Worm (Caenorhabditis elegans) whole organism, L1 larva: ENCODE results near the gene str-90.

Source experiments
- C04F5.9 ChIP-seq: sonication (generic microtip); optimal IDR thresholded peaks from 2 replicates; lab custom pipeline; 2016; ENCODE audit warnings: missing genetic modification characterization, missing compliant biosample characterization
- F16B12.6 ChIP-seq: fragments of 150-350 bp; optimal IDR thresholded peaks from 2 replicates; lab custom pipeline; 2014; ENCODE audit warnings: missing biosample characterization, missing genetic modification characterization
- aha-1 ChIP-seq: fragments of 150-350 bp; optimal IDR thresholded peaks from 2 replicates; lab custom pipeline; 2014; ENCODE audit warnings: missing biosample characterization, missing genetic modification characterization
- aly-2 ChIP-seq: fragments of 150-350 bp; optimal IDR thresholded peaks from 2 replicates; lab custom pipeline; 2014; ENCODE audit warnings: missing biosample characterization, missing genetic modification characterization
- blmp-1 ChIP-seq: fragments of 150-350 bp; optimal IDR thresholded peaks from 2 replicates; lab custom pipeline; 2014; ENCODE audit warnings: missing biosample characterization, missing genetic modification characterization
- ceh-8 ChIP-seq: fragments of 200-800 bp; sonication (Bioruptor generic); optimal IDR thresholded peaks from 2 replicates; lab custom pipeline; 2018; ENCODE audit warnings: mild to moderate bottlenecking, missing genetic modification characterization, moderate library complexity, missing compliant biosample characterization
- ceh-82 ChIP-seq, 3 experiments: fragments of 150-350 bp in 1 of 3; sonication (generic microtip) in 2 of 3; optimal IDR thresholded peaks; 2 replicates each; lab custom pipeline; 2014 to 2017; ENCODE audit warnings: missing biosample characterization in 3 of 3, missing genetic modification characterization in 3 of 3
- ceh-88 ChIP-seq: fragments of 200-800 bp; sonication (Bioruptor generic); IDR thresholded peaks from 2 replicates; pipeline ENCODE4 v1.3.6; 2022; ENCODE audit warnings: missing genetic modification characterization, missing compliant biosample characterization
- dpl-1 ChIP-seq, 3 experiments: fragments of 150-350 bp in 2 of 3; sonication (generic microtip) in 1 of 3; optimal IDR thresholded peaks; 2 replicates each; lab custom pipeline; 2014 to 2017; ENCODE audit warnings: missing biosample characterization in 3 of 3, missing genetic modification characterization in 3 of 3, missing genetic modification reagents in 3 of 3
- dsc-1 ChIP-seq: sonication (generic microtip); optimal IDR thresholded peaks from 2 replicates; lab custom pipeline; 2016; ENCODE audit warnings: mild to moderate bottlenecking, missing genetic modification characterization, missing compliant biosample characterization
- egl-13 ChIP-seq: sonication (generic microtip); optimal IDR thresholded peaks from 2 replicates; lab custom pipeline; 2016; ENCODE audit warnings: missing genotype, missing genetic modification reagents, missing genetic modification characterization, missing compliant biosample characterization
- egl-27 ChIP-seq, 2 experiments: fragments of 150-350 bp in 1 of 2; sonication (generic microtip); optimal IDR thresholded peaks; 3 replicates each; lab custom pipeline; 2017 to 2018; ENCODE audit warnings: missing biosample characterization in 2 of 2, missing genetic modification characterization in 2 of 2, missing genetic modification reagents in 2 of 2
- elt-2 ChIP-seq: sonication (generic microtip); optimal IDR thresholded peaks from 2 replicates; lab custom pipeline; 2016; ENCODE audit warnings: missing genetic modification characterization, mild to moderate bottlenecking, inconsistent platforms, missing compliant biosample characterization, missing genetic modification reagents
- elt-3 ChIP-seq, 6 experiments: fragments of 150-350 bp in 1 of 6; sonication (generic microtip); optimal IDR thresholded peaks; 2 replicates each; lab custom pipeline; 2017 to 2018; ENCODE audit warnings: missing biosample characterization in 6 of 6, missing genetic modification characterization in 6 of 6, inconsistent platforms in 1 of 6
- fkh-10 ChIP-seq: sonication (generic microtip); optimal IDR thresholded peaks from 2 replicates; lab custom pipeline; 2017; ENCODE audit warnings: missing biosample characterization, missing genetic modification reagents, missing genetic modification characterization
- fkh-4 ChIP-seq: sonication (generic microtip); optimal IDR thresholded peaks from 2 replicates; lab custom pipeline; 2016; ENCODE audit warnings: missing compliant biosample characterization, missing genetic modification characterization, borderline replicate concordance
- fkh-8 ChIP-seq: sonication (generic microtip); optimal IDR thresholded peaks from 2 replicates; lab custom pipeline; 2016; ENCODE audit warnings: mild to moderate bottlenecking, missing genetic modification characterization, missing compliant biosample characterization
- fos-1 ChIP-seq: fragments of 150-350 bp; optimal IDR thresholded peaks from 2 replicates; lab custom pipeline; 2014; ENCODE audit warnings: missing biosample characterization, missing genetic modification characterization
- grh-1 ChIP-seq: fragments of 200-800 bp; sonication (Bioruptor generic); IDR thresholded peaks from 2 replicates; pipeline ENCODE4 v1.3.6; 2022; ENCODE audit warnings: missing genetic modification reagents, missing genetic modification characterization, missing compliant biosample characterization
- hlh-4 ChIP-seq: sonication (generic microtip); optimal IDR thresholded peaks from 2 replicates; lab custom pipeline; 2016; ENCODE audit warnings: mild to moderate bottlenecking, missing genetic modification characterization, missing compliant biosample characterization
- hpl-2 ChIP-seq: fragments of 150-350 bp; optimal IDR thresholded peaks from 2 replicates; lab custom pipeline; 2014; ENCODE audit warnings: missing biosample characterization, missing genetic modification reagents, missing genetic modification characterization
- isw-1 ChIP-seq: fragments of 200-800 bp; sonication (Bioruptor generic); IDR thresholded peaks from 2 replicates; pipeline ENCODE4 v1.3.6; 2022; ENCODE audit warnings: missing genetic modification characterization, missing compliant biosample characterization
- lin-14 ChIP-seq: fragments of 200-800 bp; sonication (Bioruptor generic); optimal IDR thresholded peaks from 2 replicates; lab custom pipeline; 2018; ENCODE audit warnings: mild to moderate bottlenecking, missing genetic modification characterization, moderate library complexity, missing compliant biosample characterization
- lin-35 ChIP-seq, 2 experiments: fragments of 150-350 bp; optimal IDR thresholded peaks; 2 replicates each; lab custom pipeline; 2014; ENCODE audit warnings: missing biosample characterization in 2 of 2, missing genetic modification characterization in 2 of 2, missing genetic modification reagents in 2 of 2
- lir-3 ChIP-seq: sonication (generic microtip); optimal IDR thresholded peaks from 2 replicates; lab custom pipeline; 2016; ENCODE audit warnings: mild to moderate bottlenecking, missing genetic modification characterization, moderate library complexity, missing compliant biosample characterization; ENCODE audit not compliant: poor library complexity
- mep-1 ChIP-seq: fragments of 150-350 bp; optimal IDR thresholded peaks from 2 replicates; lab custom pipeline; 2014; ENCODE audit warnings: missing biosample characterization, missing genetic modification characterization
- nhr-12 ChIP-seq: sonication (generic microtip); optimal IDR thresholded peaks from 2 replicates; lab custom pipeline; 2017; ENCODE audit warnings: missing biosample characterization, missing genetic modification characterization
- nhr-19 ChIP-seq: fragments of 200-800 bp; sonication (Bioruptor generic); conservative IDR thresholded peaks from 2 replicates; pipeline ENCODE4 v1.3.6; 2022; ENCODE audit warnings: missing genetic modification characterization, missing compliant biosample characterization
- nhr-20 ChIP-seq: sonication (generic microtip); optimal IDR thresholded peaks from 2 replicates; lab custom pipeline; 2016; ENCODE audit warnings: mild to moderate bottlenecking, missing genetic modification characterization, missing compliant biosample characterization
- nhr-237 ChIP-seq: fragments of 150-350 bp; optimal IDR thresholded peaks from 2 replicates; lab custom pipeline; 2014; ENCODE audit warnings: missing biosample characterization, missing genetic modification characterization
- nhr-28 ChIP-seq: fragments of 150-350 bp; optimal IDR thresholded peaks from 2 replicates; lab custom pipeline; 2014; ENCODE audit warnings: missing biosample characterization, missing genetic modification characterization
- nhr-71 ChIP-seq: sonication (generic microtip); optimal IDR thresholded peaks from 2 replicates; lab custom pipeline; 2016; ENCODE audit warnings: mild to moderate bottlenecking, missing genetic modification characterization, moderate library complexity, missing compliant biosample characterization
- nhr-90 ChIP-seq: sonication (generic microtip); optimal IDR thresholded peaks from 2 replicates; lab custom pipeline; 2016; ENCODE audit warnings: mild to moderate bottlenecking, missing genetic modification characterization, missing compliant biosample characterization; ENCODE audit not compliant: poor library complexity
- pag-3 ChIP-seq: sonication (generic microtip); optimal IDR thresholded peaks from 2 replicates; lab custom pipeline; 2017; ENCODE audit warnings: missing genetic modification characterization, mild to moderate bottlenecking, missing compliant biosample characterization, antibody characterized with exemption, borderline replicate concordance; ENCODE audit not compliant: insufficient read depth
- pqm-1 ChIP-seq: sonication (generic microtip); optimal IDR thresholded peaks from 3 replicates; lab custom pipeline; 2017; ENCODE audit warnings: missing biosample characterization, missing genetic modification characterization
- skn-1 ChIP-seq: fragments of 150-350 bp; optimal IDR thresholded peaks from 2 replicates; lab custom pipeline; 2014; ENCODE audit warnings: missing biosample characterization, missing genetic modification characterization
- sox-4 ChIP-seq: sonication (generic microtip); optimal IDR thresholded peaks from 2 replicates; lab custom pipeline; 2016; ENCODE audit warnings: missing genetic modification characterization, missing compliant biosample characterization
- sptf-1 ChIP-seq: fragments of 150-350 bp; optimal IDR thresholded peaks from 2 replicates; lab custom pipeline; 2014; ENCODE audit warnings: missing biosample characterization, missing genetic modification characterization
- tbx-2 ChIP-seq: sonication (generic microtip); optimal IDR thresholded peaks from 2 replicates; lab custom pipeline; 2016; ENCODE audit warnings: missing genetic modification characterization, missing compliant biosample characterization
- tlp-1 ChIP-seq: fragments of 150-350 bp; optimal IDR thresholded peaks from 2 replicates; lab custom pipeline; 2014; ENCODE audit warnings: missing biosample characterization, missing genetic modification characterization
- unc-30 ChIP-seq: sonication (generic microtip); optimal IDR thresholded peaks from 2 replicates; lab custom pipeline; 2017; ENCODE audit warnings: missing biosample characterization, missing genetic modification characterization
- ztf-4 ChIP-seq: fragments of 150-350 bp; optimal IDR thresholded peaks from 2 replicates; lab custom pipeline; 2014; ENCODE audit warnings: missing biosample characterization, missing genetic modification characterization

The str-90 gene

DNA sequence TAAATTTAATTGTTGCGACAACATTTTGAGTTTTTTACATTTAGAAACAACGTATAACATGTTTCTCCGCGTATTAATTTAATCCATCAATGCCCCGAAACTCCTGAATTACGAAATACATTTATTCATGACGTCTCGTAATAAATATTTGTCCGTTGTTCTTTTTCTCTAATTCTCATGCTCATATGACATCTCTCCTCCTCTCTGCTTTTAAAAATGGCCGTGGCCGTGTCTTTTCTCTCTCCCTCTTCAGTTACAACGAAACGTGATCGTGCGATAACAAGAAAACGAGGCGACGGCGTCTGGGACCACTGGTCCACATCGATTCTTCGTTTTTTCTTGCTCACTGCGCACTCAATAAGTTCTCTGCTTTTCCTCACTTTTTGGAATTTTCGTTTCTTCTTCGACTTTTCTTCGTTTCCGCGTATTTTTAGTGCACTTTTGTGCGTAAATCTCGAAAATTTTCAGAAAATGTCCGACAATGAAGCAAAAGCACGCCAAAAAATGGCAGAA, 27.1 kb downstream of the str-90 start, which contains the start of gene snap-1 (continued):
- peak; percentile 95 for TF ChIP-seq lin-14 (GFP tag; lab: Kevin White, UChicago)
- no peak for TF ChIP-seq grh-1 (GFP tag; lab: Robert Waterston, UW)
- peak; percentile 90 for TF ChIP-seq mep-1
- no peak for TF ChIP-seq hpl-2 (GFP tag; lab: Kevin White, UChicago)
- TF ChIP-seq dsc-1 (tag; lab: Kevin White, UChicago) = no peak
- TF ChIP-seq nhr-71 (tag; lab: Kevin White, UChicago) = peak; percentile 70
- TF ChIP-seq unc-30 = no peak
- TF ChIP-seq tbx-2 (tag; lab: Kevin White, UChicago) = peak; percentile 6
- peak; percentile 14 to 52 (median 33) for TF ChIP-seq dpl-1 (GFP tag; optimal IDR thresholded peaks at IDR 0.05; lab: Kevin White, UChicago)
- TF ChIP-seq nhr-237 (tag; lab: Kevin White, UChicago) = no peak
- no peak for TF ChIP-seq fos-1 (tag; lab: Kevin White, UChicago)
- no peak for TF ChIP-seq nhr-90 (tag; lab: Kevin White, UChicago)
- no peak for TF ChIP-seq ztf-4
- no peak for TF ChIP-seq nhr-19 (GFP tag; lab: Robert Waterston, UW)
- TF ChIP-seq lir-3 (tag; lab: Kevin White, UChicago) = peak; percentile 33
- no peak for TF ChIP-seq aly-2
- TF ChIP-seq aha-1 (tag; lab: Kevin White, UChicago) = no peak
- peak; percentile 40 to 65 for TF ChIP-seq lin-35 (GFP tag; optimal IDR thresholded peaks at IDR 0.05; lab: Kevin White, UChicago)
- TF ChIP-seq pag-3 (tag; lab: Kevin White, UChicago) = no peak
- peak; percentile 58 for TF ChIP-seq isw-1 (GFP tag; lab: Robert Waterston, UW)
- no peak for TF ChIP-seq nhr-12 (tag; lab: Kevin White, UChicago)
- TF ChIP-seq fkh-8 = peak; percentile 85
- no peak for TF ChIP-seq nhr-28 (tag; lab: Kevin White, UChicago)
- no peak for TF ChIP-seq ceh-8 (GFP tag; lab: Kevin White, UChicago)
- no peak for TF ChIP-seq egl-27 (tag; optimal IDR thresholded peaks at IDR 0.05; lab: Kevin White, UChicago)
- TF ChIP-seq sox-4 (tag; lab: Kevin White, UChicago) = no peak
- TF ChIP-seq egl-13 (tag; lab: Kevin White, UChicago) = no peak
- TF ChIP-seq elt-2 (tag; lab: Kevin White, UChicago) = no peak
- TF ChIP-seq skn-1 (tag; lab: Kevin White, UChicago) = peak; percentile 81
- no peak for TF ChIP-seq fkh-4
- no peak for TF ChIP-seq tlp-1 (tag; lab: Kevin White, UChicago)
- TF ChIP-seq nhr-20 (tag; lab: Kevin White, UChicago) = peak; percentile 14
- no peak for TF ChIP-seq pqm-1 (tag; lab: Kevin White, UChicago)
- no peak for TF ChIP-seq ceh-88

ce11 chrV:8130812-8131211, 27.8 kb downstream of the str-90 start:
- TF ChIP-seq fkh-10 (no peak), sptf-1 (tag; lab: Kevin White, UChicago) (no peak), C04F5.9 (no peak), hlh-4 (tag; lab: Kevin White, UChicago) (no peak), nhr-28 (tag; lab: Kevin White, UChicago) (no peak)

DNA sequence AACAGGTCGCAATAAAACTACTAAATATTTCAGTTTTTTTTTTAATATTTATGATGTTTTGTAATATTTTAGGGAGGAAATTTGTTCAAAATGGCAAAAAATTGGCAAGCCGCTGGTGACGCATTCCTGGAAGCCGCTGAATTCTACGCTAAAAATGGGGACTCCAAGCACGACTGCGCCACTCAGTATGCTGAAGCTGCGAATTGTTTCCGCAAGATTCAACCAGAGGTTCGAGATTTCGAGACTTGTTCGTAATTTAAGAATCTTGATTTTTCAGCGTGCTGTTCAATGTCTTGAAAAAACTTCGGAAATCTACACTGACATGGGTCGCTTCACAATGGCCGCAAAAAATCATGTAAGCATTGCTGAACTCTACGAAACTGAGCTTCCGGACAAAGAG, 28.6 kb downstream of the str-90 start:
- TF ChIP-seq skn-1 (tag; lab: Kevin White, UChicago) = no peak
- no peak for TF ChIP-seq grh-1 (GFP tag; lab: Robert Waterston, UW)
- TF ChIP-seq F16B12.6 (tag; lab: Kevin White, UChicago) = no peak
- no peak for TF ChIP-seq elt-3 (tag; optimal IDR thresholded peaks at IDR 0.05; lab: Kevin White, UChicago)
- TF ChIP-seq nhr-90 (tag; lab: Kevin White, UChicago) = no peak
- no peak for TF ChIP-seq C04F5.9
- no peak for TF ChIP-seq lin-35 (GFP tag; optimal IDR thresholded peaks at IDR 0.05; lab: Kevin White, UChicago)
- TF ChIP-seq sptf-1 (tag; lab: Kevin White, UChicago) = no peak
- no peak for TF ChIP-seq aly-2
- TF ChIP-seq tbx-2 (tag; lab: Kevin White, UChicago) = no peak
- no peak for TF ChIP-seq ceh-82 (tag; optimal IDR thresholded peaks at IDR 0.05; lab: Kevin White, UChicago)
- TF ChIP-seq hlh-4 (tag; lab: Kevin White, UChicago) = no peak
- no peak for TF ChIP-seq elt-2 (tag; lab: Kevin White, UChicago)
- TF ChIP-seq unc-30 = no peak
- TF ChIP-seq hpl-2 (GFP tag; lab: Kevin White, UChicago) = no peak
- TF ChIP-seq isw-1 (GFP tag; lab: Robert Waterston, UW) = no peak
- no peak for TF ChIP-seq blmp-1 (tag; lab: Kevin White, UChicago)
- no peak for TF ChIP-seq dpl-1 (GFP tag; optimal IDR thresholded peaks at IDR 0.05; lab: Kevin White, UChicago)
